Worm (Caenorhabditis elegans) whole organism, young adult: ENCODE data around the gene sra-37.

Source experiments
- B0261.1 ChIP-seq: sonication (generic microtip); optimal IDR thresholded peaks from 2 replicates; lab custom pipeline; 2016; ENCODE audit warnings: mild to moderate bottlenecking, missing genetic modification characterization, moderate library complexity, missing compliant biosample characterization
- C17E4.6 ChIP-seq: fragments of 200-800 bp; sonication (Bioruptor generic); IDR thresholded peaks from 2 replicates; pipeline ENCODE4 v1.3.6; 2022; ENCODE audit warnings: missing genetic modification reagents, missing genetic modification characterization, missing compliant biosample characterization
- F22D6.2 ChIP-seq: sonication (generic microtip); optimal IDR thresholded peaks from 2 replicates; lab custom pipeline; 2016; ENCODE audit warnings: mild to moderate bottlenecking, missing genetic modification characterization, missing compliant biosample characterization
- F37B4.10 ChIP-seq: fragments of 200-800 bp; sonication (Bioruptor generic); IDR thresholded peaks from 2 replicates; pipeline ENCODE4 v1.3.6; 2022; ENCODE audit warnings: missing genetic modification characterization, missing compliant biosample characterization
- F57C9.4 ChIP-seq: sonication (generic microtip); optimal IDR thresholded peaks from 2 replicates; lab custom pipeline; 2017; ENCODE audit warnings: mild to moderate bottlenecking, missing genetic modification characterization, missing compliant biosample characterization
- K11D2.4 ChIP-seq: fragments of 200-800 bp; sonication (Bioruptor generic); IDR thresholded peaks from 2 replicates; pipeline ENCODE4 v1.3.6; 2022; ENCODE audit warnings: missing genetic modification reagents, missing genetic modification characterization, missing compliant biosample characterization
- K12H6.12 ChIP-seq: fragments of 200-800 bp; sonication (Bioruptor generic); optimal IDR thresholded peaks from 2 replicates; lab custom pipeline; 2018; ENCODE audit warnings: mild to moderate bottlenecking, missing genetic modification characterization, missing compliant biosample characterization
- T07F8.4 ChIP-seq: sonication (generic microtip); optimal IDR thresholded peaks from 2 replicates; lab custom pipeline; 2016; ENCODE audit warnings: mild to moderate bottlenecking, missing genetic modification characterization, moderate library complexity, missing compliant biosample characterization
- T26A5.8 ChIP-seq: sonication (generic microtip); optimal IDR thresholded peaks from 2 replicates; lab custom pipeline; 2016; ENCODE audit warnings: missing genetic modification characterization, missing compliant biosample characterization
- Y79H2A.3 ChIP-seq: fragments of 200-800 bp; sonication (Bioruptor generic); conservative IDR thresholded peaks from 2 replicates; pipeline ENCODE4 v1.3.6; 2022; ENCODE audit warnings: missing genetic modification reagents, missing genetic modification characterization, missing compliant biosample characterization
- ZK185.1 ChIP-seq: sonication (generic microtip); optimal IDR thresholded peaks from 2 replicates; lab custom pipeline; 2016; ENCODE audit warnings: mild to moderate bottlenecking, missing genetic modification characterization, missing compliant biosample characterization; ENCODE audit not compliant: poor library complexity, severe bottlenecking
- akir-1 ChIP-seq: fragments of 200-800 bp; sonication (Bioruptor generic); optimal IDR thresholded peaks from 2 replicates; lab custom pipeline; 2018; ENCODE audit warnings: mild to moderate bottlenecking, missing genetic modification characterization, moderate library complexity, missing compliant biosample characterization
- aptf-2 ChIP-seq: fragments of 200-800 bp; sonication (Bioruptor generic); conservative IDR thresholded peaks from 2 replicates; pipeline ENCODE4 v1.3.6; 2022; ENCODE audit warnings: missing genetic modification reagents, missing genetic modification characterization, missing compliant biosample characterization
- aptf-3 ChIP-seq: fragments of 200-800 bp; sonication (Bioruptor generic); IDR thresholded peaks from 2 replicates; pipeline ENCODE4 v1.3.6; 2022; ENCODE audit warnings: missing genetic modification characterization, missing compliant biosample characterization
- athp-1 ChIP-seq: sonication (generic microtip); optimal IDR thresholded peaks from 2 replicates; lab custom pipeline; 2017; ENCODE audit warnings: mild to moderate bottlenecking, missing genetic modification characterization, missing compliant biosample characterization
- cebp-1 ChIP-seq, 2 experiments: fragments of 200-800 bp in 1 of 2; sonication (Bioruptor generic) in 1 of 2; sonication (generic microtip) in 1 of 2; IDR thresholded peaks in 1 of 2; optimal IDR thresholded peaks in 1 of 2; 2 replicates each; pipeline versions ENCODE4 v1.3.6 to Lab custom; 2017 to 2022; ENCODE audit warnings: missing compliant biosample characterization in 2 of 2, missing genetic modification characterization in 2 of 2, mild to moderate bottlenecking in 1 of 2, missing genetic modification reagents in 1 of 2, moderate library complexity in 1 of 2
- ceh-100 ChIP-seq: fragments of 200-800 bp; sonication (Bioruptor generic); IDR thresholded peaks from 2 replicates; pipeline ENCODE4 v1.3.6; 2022; ENCODE audit warnings: missing genetic modification reagents, missing genetic modification characterization, missing compliant biosample characterization
- ceh-27 ChIP-seq: fragments of 200-800 bp; sonication (Bioruptor generic); optimal IDR thresholded peaks from 2 replicates; lab custom pipeline; 2018; ENCODE audit warnings: mild to moderate bottlenecking, missing genetic modification characterization, moderate library complexity, missing compliant biosample characterization
- ceh-91 ChIP-seq: fragments of 200-800 bp; sonication (Bioruptor generic); IDR thresholded peaks from 2 replicates; pipeline ENCODE4 v1.3.6; 2022; ENCODE audit warnings: missing genetic modification reagents, missing genetic modification characterization, missing compliant biosample characterization
- chd-7 ChIP-seq: sonication (generic microtip); optimal IDR thresholded peaks from 2 replicates; lab custom pipeline; 2016; ENCODE audit warnings: mild to moderate bottlenecking, missing genetic modification characterization, moderate library complexity, missing compliant biosample characterization
- dox-1 ChIP-seq: fragments of 200-800 bp; sonication (Bioruptor generic); IDR thresholded peaks from 2 replicates; pipeline ENCODE4 v1.3.6; 2022; ENCODE audit warnings: missing genetic modification reagents, missing genetic modification characterization, missing compliant biosample characterization
- dpl-1 ChIP-seq: fragments of 150-350 bp; optimal IDR thresholded peaks from 2 replicates; lab custom pipeline; 2014; ENCODE audit warnings: missing biosample characterization, missing genetic modification reagents, missing genetic modification characterization
- egl-18 ChIP-seq: fragments of 200-800 bp; sonication (Bioruptor generic); IDR thresholded peaks from 2 replicates; pipeline ENCODE4 v1.3.6; 2022; ENCODE audit warnings: missing genetic modification reagents, missing genetic modification characterization, missing compliant biosample characterization
- egrh-3 ChIP-seq: fragments of 200-800 bp; sonication (Bioruptor generic); IDR thresholded peaks from 2 replicates; pipeline ENCODE4 v1.3.6; 2022; ENCODE audit warnings: missing genetic modification reagents, missing genetic modification characterization, missing compliant biosample characterization
- ets-4 ChIP-seq: fragments of 200-800 bp; sonication (Bioruptor generic); optimal IDR thresholded peaks from 2 replicates; lab custom pipeline; 2018; ENCODE audit warnings: mild to moderate bottlenecking, missing genetic modification characterization, missing compliant biosample characterization
- hmg-1.2 ChIP-seq: fragments of 200-800 bp; sonication (Bioruptor generic); IDR thresholded peaks from 2 replicates; pipeline ENCODE4 v1.3.6; 2022; ENCODE audit warnings: missing genetic modification reagents, missing genetic modification characterization, missing compliant biosample characterization
- let-526 ChIP-seq: fragments of 200-800 bp; sonication (Bioruptor generic); IDR thresholded peaks from 2 replicates; pipeline ENCODE4 v1.3.6; 2022; ENCODE audit warnings: missing genetic modification reagents, missing genetic modification characterization, missing compliant biosample characterization
- lin-26 ChIP-seq: fragments of 200-800 bp; sonication (Bioruptor generic); IDR thresholded peaks from 2 replicates; pipeline ENCODE4 v1.3.6; 2022; ENCODE audit warnings: missing genetic modification reagents, missing genetic modification characterization, missing compliant biosample characterization
- lin-40 ChIP-seq: sonication (generic microtip); optimal IDR thresholded peaks from 2 replicates; lab custom pipeline; 2016; ENCODE audit warnings: missing genetic modification characterization, mild to moderate bottlenecking, missing compliant biosample characterization, missing genotype, missing genetic modification reagents
- lsl-1 ChIP-seq: fragments of 200-800 bp; sonication (Bioruptor generic); optimal IDR thresholded peaks from 2 replicates; lab custom pipeline; 2018; ENCODE audit warnings: mild to moderate bottlenecking, missing genetic modification characterization, moderate library complexity, missing compliant biosample characterization
- madf-10 ChIP-seq: sonication (generic microtip); optimal IDR thresholded peaks from 2 replicates; lab custom pipeline; 2016; ENCODE audit warnings: mild to moderate bottlenecking, missing genetic modification characterization, missing compliant biosample characterization
- mcd-1 ChIP-seq: fragments of 200-800 bp; sonication (Bioruptor generic); IDR thresholded peaks from 2 replicates; pipeline ENCODE4 v1.3.6; 2022; ENCODE audit warnings: missing genetic modification reagents, missing genetic modification characterization, missing compliant biosample characterization
- mel-28 ChIP-seq: sonication (generic microtip); optimal IDR thresholded peaks from 2 replicates; lab custom pipeline; 2016; ENCODE audit warnings: borderline replicate concordance, mild to moderate bottlenecking, missing genetic modification characterization, missing compliant biosample characterization
- nhr-179 ChIP-seq: sonication (generic microtip); optimal IDR thresholded peaks from 2 replicates; lab custom pipeline; 2016; ENCODE audit warnings: mild to moderate bottlenecking, missing genetic modification characterization, missing compliant biosample characterization
- nhr-80 ChIP-seq: sonication (generic microtip); optimal IDR thresholded peaks from 2 replicates; lab custom pipeline; 2016; ENCODE audit warnings: missing genetic modification characterization, missing compliant biosample characterization
- rcor-1 ChIP-seq: fragments of 200-800 bp; sonication (Bioruptor generic); IDR thresholded peaks from 2 replicates; pipeline ENCODE4 v1.3.6; 2022; ENCODE audit warnings: missing genetic modification reagents, missing genetic modification characterization, missing compliant biosample characterization
- rec-8 ChIP-seq, 2 experiments: sonication (generic microtip); optimal IDR thresholded peaks; 2 replicates each; lab custom pipeline; 2016; ENCODE audit warnings: mild to moderate bottlenecking in 2 of 2, missing genetic modification characterization in 2 of 2, missing genetic modification reagents in 2 of 2, missing genotype in 2 of 2, missing biosample characterization in 1 of 2, missing compliant biosample characterization in 1 of 2, moderate library complexity in 1 of 2
- sea-2 ChIP-seq: fragments of 200-800 bp; sonication (Bioruptor generic); IDR thresholded peaks from 2 replicates; pipeline ENCODE4 v1.3.6; 2022; ENCODE audit warnings: missing genetic modification characterization, missing compliant biosample characterization
- somi-1 ChIP-seq: fragments of 200-800 bp; sonication (Bioruptor generic); optimal IDR thresholded peaks from 2 replicates; lab custom pipeline; 2018; ENCODE audit warnings: mild to moderate bottlenecking, missing genetic modification characterization, missing compliant biosample characterization
- xnd-1 ChIP-seq: sonication (generic microtip); optimal IDR thresholded peaks from 2 replicates; lab custom pipeline; 2016; ENCODE audit warnings: missing genotype, missing genetic modification reagents, missing genetic modification characterization, missing compliant biosample characterization
- zfh-2 ChIP-seq: fragments of 200-800 bp; sonication (Bioruptor generic); conservative IDR thresholded peaks from 2 replicates; pipeline ENCODE4 v1.3.6; 2022; ENCODE audit warnings: missing genetic modification reagents, missing genetic modification characterization, missing compliant biosample characterization
- ztf-22 ChIP-seq: fragments of 200-800 bp; sonication (Bioruptor generic); optimal IDR thresholded peaks from 2 replicates; lab custom pipeline; 2018; ENCODE audit warnings: mild to moderate bottlenecking, missing genetic modification characterization, moderate library complexity, missing compliant biosample characterization
- ztf-25 ChIP-seq: fragments of 200-800 bp; sonication (Bioruptor generic); IDR thresholded peaks from 2 replicates; pipeline ENCODE4 v1.3.6; 2022; ENCODE audit warnings: missing genetic modification reagents, missing genetic modification characterization, missing compliant biosample characterization
- ztf-26 ChIP-seq: sonication (generic microtip); optimal IDR thresholded peaks from 2 replicates; lab custom pipeline; 2017; ENCODE audit warnings: missing genetic modification characterization, missing compliant biosample characterization

Gene sra-37

DNA sequence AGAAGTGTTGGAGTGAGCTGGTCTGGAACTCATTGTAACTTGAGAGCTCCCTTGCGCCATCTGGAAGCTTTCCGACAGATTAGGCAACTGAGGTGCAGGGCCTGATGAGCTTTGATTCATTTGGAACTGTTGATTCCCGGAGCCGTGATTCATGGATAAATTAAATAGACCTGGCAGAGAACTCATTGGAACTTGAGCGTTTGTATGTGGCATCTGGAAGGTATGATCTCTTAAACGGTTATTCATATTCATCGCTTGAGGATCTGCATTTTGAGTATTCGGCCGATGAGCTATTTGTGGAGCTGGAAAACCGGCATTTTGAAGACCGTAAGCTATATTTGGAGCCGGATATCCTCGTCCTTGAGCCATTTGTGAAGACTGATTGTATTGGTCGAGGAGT lies 35.4 kb upstream of the sra-37 start (continued):
- TF ChIP-seq ztf-25 (GFP tag; lab: Robert Waterston, UW) (no peak), Y79H2A.3 (GFP tag; lab: Robert Waterston, UW) (no peak), dpl-1 (no peak), let-526 (GFP tag; lab: Robert Waterston, UW) (no peak), sea-2 (GFP tag; lab: Robert Waterston, UW) (no peak), egrh-3 (GFP tag; lab: Robert Waterston, UW) (no peak), T26A5.8 (tag; lab: Kevin White, UChicago) (no peak)

- TF ChIP-seq B0261.1 (no peak), cebp-1 (GFP tag; IDR thresholded peaks at IDR 0.05; lab: Robert Waterston, UW) (no peak), cebp-1 (tag; optimal IDR thresholded peaks at IDR 0.05; lab: Kevin White, UChicago) (peak; percentile 77)
These were observed 32.9 kb upstream of the sra-37 start, which contains the start of gene meg-2 for ce11 chrX:13926029-13926428. TSS of gene meg-2 (minus strand) at chrX:13926129.

DNA sequence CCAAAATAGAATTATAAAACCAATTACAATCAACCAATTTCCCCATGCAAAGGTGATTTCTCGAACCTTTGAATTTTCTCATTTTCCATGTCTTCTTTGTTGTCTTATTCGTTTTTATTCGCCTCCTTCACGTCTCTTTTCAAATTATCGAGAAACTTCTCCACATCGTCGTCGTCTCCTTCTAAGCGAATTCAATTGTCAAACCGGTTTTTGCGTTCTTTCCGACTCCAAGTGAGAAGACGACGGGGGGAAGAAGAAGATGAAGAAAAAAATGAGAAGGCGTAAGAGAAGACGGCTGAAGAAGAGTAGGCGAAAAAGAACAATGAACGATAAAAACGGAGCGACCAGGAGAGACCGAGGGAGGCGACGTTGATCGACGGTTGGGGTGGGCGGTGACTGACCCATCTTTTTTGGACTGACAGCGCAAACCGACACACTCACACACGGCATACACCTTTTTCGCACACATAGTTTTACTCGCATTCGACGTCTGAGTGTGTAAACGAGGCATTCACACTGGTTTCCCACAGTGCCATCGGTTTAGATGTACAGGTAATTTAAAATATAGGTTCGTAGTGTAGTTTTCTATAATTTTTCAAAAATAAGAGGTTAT lies 27.3 kb upstream of the sra-37 start:
- TF ChIP-seq mcd-1 (GFP tag; lab: Robert Waterston, UW) (peak; percentile 32; the same call in 1 of the 2 replicates), T07F8.4 (tag; lab: Kevin White, UChicago) (no peak), K11D2.4 (no peak), ceh-27 (GFP tag; lab: Kevin White, UChicago) (peak; percentile 66), ceh-91 (GFP tag; lab: Robert Waterston, UW) (no peak), somi-1 (GFP tag; lab: Kevin White, UChicago) (peak; percentile 75), dox-1 (GFP tag; lab: Robert Waterston, UW) (peak; percentile 43; the same call in 1 of the 2 replicates), zfh-2 (peak; percentile 60; the same call in 1 of the 2 replicates), rec-8 (tag; optimal IDR thresholded peaks at IDR 0.05; lab: Kevin White, UChicago) (no peak), madf-10 (peak; percentile 2), cebp-1 (GFP tag; IDR thresholded peaks at IDR 0.05; lab: Robert Waterston, UW) (no peak), cebp-1 (tag; optimal IDR thresholded peaks at IDR 0.05; lab: Kevin White, UChicago) (no peak), ztf-26 (tag; lab: Kevin White, UChicago) (peak; percentile 46), lin-26 (no peak), nhr-80 (tag; lab: Kevin White, UChicago) (peak; percentile 63), hmg-1.2 (GFP tag; lab: Robert Waterston, UW) (no peak), aptf-3 (no peak), F37B4.10 (GFP tag; lab: Robert Waterston, UW) (no peak), mel-28 (tag; lab: Kevin White, UChicago) (no peak), ztf-22 (no peak), athp-1 (no peak), K12H6.12 (no peak), lin-40 (tag; lab: Kevin White, UChicago) (peak; percentile 85), akir-1 (GFP tag; lab: Kevin White, UChicago) (no peak), ZK185.1 (no peak), nhr-179 (tag; lab: Kevin White, UChicago) (no peak), rcor-1 (GFP tag; lab: Robert Waterston, UW) (0 out of 2 replicates have a peak, but pooled peaks have one; percentile 35), lsl-1 (no peak), C17E4.6 (GFP tag; lab: Robert Waterston, UW) (no peak), F57C9.4 (tag; lab: Kevin White, UChicago) (no peak), chd-7 (tag; lab: Kevin White, UChicago) (peak; percentile 54), egl-18 (no peak), ceh-100 (GFP tag; lab: Robert Waterston, UW) (no peak), aptf-2 (GFP tag; lab: Robert Waterston, UW) (no peak), ets-4 (GFP tag; lab: Kevin White, UChicago) (no peak), xnd-1 (tag; lab: Kevin White, UChicago) (no peak), F22D6.2 (tag; lab: Kevin White, UChicago) (no peak), T26A5.8 (tag; lab: Kevin White, UChicago) (no peak)
